Worm (Caenorhabditis elegans) whole organism, late embryonic: ENCODE results near the gene ZK355.8.

Experiments used
- dmd-4 ChIP-seq: sonication (generic microtip); optimal IDR thresholded peaks from 2 replicates; lab custom pipeline; 2016; ENCODE audit warnings: borderline replicate concordance, missing genetic modification characterization, missing compliant biosample characterization
- dve-1 ChIP-seq: sonication (generic microtip); optimal IDR thresholded peaks from 2 replicates; lab custom pipeline; 2017; ENCODE audit warnings: antibody characterized with exemption, mild to moderate bottlenecking, missing genetic modification characterization, missing compliant biosample characterization
- elt-2 ChIP-seq: sonication (generic microtip); optimal IDR thresholded peaks from 2 replicates; lab custom pipeline; 2016; ENCODE audit warnings: missing genetic modification reagents, missing genetic modification characterization, missing compliant biosample characterization
- fkh-10 ChIP-seq: fragments of 150-350 bp; optimal IDR thresholded peaks from 2 replicates; lab custom pipeline; 2014; ENCODE audit warnings: missing biosample characterization, missing genetic modification reagents, missing genetic modification characterization
- hlh-15 ChIP-seq: sonication (generic microtip); optimal IDR thresholded peaks from 2 replicates; lab custom pipeline; 2016; ENCODE audit warnings: missing genetic modification characterization, missing compliant biosample characterization
- hlh-30 ChIP-seq: sonication (generic microtip); optimal IDR thresholded peaks from 2 replicates; lab custom pipeline; 2017; ENCODE audit warnings: antibody characterized with exemption, missing genetic modification characterization, missing compliant biosample characterization; ENCODE audit not compliant: insufficient read depth
- pha-4 ChIP-seq: fragments of 150-350 bp; optimal IDR thresholded peaks from 2 replicates; lab custom pipeline; 2018; ENCODE audit warnings: missing biosample characterization, missing genetic modification reagents, missing genetic modification characterization
- zip-5 ChIP-seq: sonication (generic microtip); optimal IDR thresholded peaks from 2 replicates; lab custom pipeline; 2016; ENCODE audit warnings: missing genetic modification characterization, missing compliant biosample characterization

ce11 chrII:2888957-2889630 is 38.5 kb upstream of the ZK355.8 start, which contains the start of gene pinn-1:
- no peak for TF ChIP-seq hlh-15 (tag; lab: Kevin White, UChicago)
- TF ChIP-seq elt-2 (tag; lab: Kevin White, UChicago) = peak; percentile 57
- no peak for TF ChIP-seq dve-1 (tag; lab: Kevin White, UChicago)
- peak; percentile 48 for TF ChIP-seq dmd-4 (tag; lab: Kevin White, UChicago)
- TF ChIP-seq hlh-30 (tag; lab: Kevin White, UChicago) = no peak
- TF ChIP-seq zip-5 (tag; lab: Kevin White, UChicago) = peak; percentile 76
- TF ChIP-seq pha-4 (tag; lab: Kevin White, UChicago) = no peak
- TF ChIP-seq fkh-10 (GFP tag; lab: Kevin White, UChicago) = no peak
